Fruit fly (Drosophila melanogaster) S2 (cell line): ENCODE results near the gene Lip4.

Experiments
- CG8478 ChIP-seq: fragments of >200 bp; optimal IDR thresholded peaks from 2 replicates; lab custom pipeline; 2018
- CTCF ChIP-seq, 2 experiments: fragments of >200 bp; optimal IDR thresholded peaks; 2 replicates each; lab custom pipeline; 2018

Gene Lip4

DNA sequence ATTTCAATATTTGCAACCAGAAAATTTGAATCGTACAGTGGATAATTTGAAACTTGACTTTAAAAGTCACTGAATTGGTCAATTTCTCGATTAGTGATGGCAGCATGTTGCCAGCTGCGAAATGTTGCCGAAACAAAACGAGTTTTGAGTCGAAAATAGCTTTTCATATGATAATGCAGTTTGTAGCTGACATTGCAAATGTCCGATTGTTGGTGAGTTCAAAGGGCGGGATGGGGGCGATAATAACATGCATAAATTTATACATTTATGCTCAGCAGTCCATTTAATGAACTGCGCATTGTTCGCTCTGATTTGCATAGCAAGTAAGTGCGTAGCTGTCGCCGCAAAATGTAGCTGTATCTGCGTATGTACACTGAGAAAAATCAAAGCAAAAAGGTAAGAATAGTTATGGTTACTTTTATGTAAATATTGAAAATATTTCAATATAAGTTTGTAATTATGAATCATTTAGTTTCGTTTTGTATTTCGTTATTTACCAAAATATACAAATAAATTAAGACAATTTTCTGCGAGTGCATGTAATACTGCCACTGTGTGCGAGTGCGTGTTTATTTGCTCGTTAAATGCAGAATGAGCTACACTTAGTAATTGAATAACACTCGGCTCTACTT lies at the start of gene Lip4:
Gene Lip4 (plus strand): TSS at position 620 of the 632 bp plus-strand sequence.
- no peak for TF ChIP-seq CTCF (optimal IDR thresholded peaks at IDR 0.05; lab: Kevin White, UChicago)
- TF ChIP-seq CG8478 (lab: Kevin White, UChicago) = no peak

DNA sequence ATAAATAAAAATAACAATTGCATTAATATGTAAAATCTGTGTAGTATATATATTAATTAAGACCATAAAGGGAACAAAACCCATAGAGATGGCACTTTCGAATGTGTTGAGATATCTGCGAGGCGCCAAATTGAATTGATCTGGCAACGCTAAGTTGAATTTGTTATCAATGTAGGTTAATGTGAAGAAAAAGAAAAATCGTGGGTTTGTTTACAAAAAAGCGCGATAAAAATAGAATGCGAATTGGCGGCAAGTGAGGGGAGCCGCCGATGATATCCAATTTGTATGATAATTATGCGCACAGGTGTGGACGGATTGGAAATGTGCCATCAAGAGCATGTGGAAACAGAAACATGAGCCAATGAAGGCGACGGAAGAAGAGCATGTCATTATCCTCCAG lies 47.5 kb upstream of the Lip4 start:
- TF ChIP-seq CTCF (optimal IDR thresholded peaks at IDR 0.05; lab: Kevin White, UChicago) (no peak), CG8478 (lab: Kevin White, UChicago) (no peak)

DNA sequence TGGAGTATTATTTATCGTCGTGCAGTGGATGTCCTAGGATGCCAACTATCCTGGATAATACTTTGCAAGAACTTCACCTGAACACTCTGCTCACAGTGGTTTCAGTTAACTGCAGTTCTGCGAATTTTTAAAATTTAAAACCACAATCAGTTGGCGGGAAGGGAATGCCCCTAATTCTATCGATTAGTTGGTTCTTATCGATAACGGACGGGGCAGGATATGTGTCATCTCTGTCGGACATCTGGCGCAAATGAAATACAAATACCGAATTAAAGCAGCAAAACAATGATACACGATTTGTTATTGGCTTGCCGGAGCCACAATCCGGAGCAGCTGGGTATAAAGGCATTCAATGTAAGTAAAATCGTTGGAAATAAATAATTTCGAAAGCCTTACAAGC lies 44.3 kb upstream of the Lip4 start, which contains the start of gene Grip75:
Gene Grip75 (plus strand): TSS at position 223 of the 400 bp plus-strand sequence.
- TF ChIP-seq CG8478 (lab: Kevin White, UChicago) = no peak
- no peak for TF ChIP-seq CTCF (optimal IDR thresholded peaks at IDR 0.05; lab: Kevin White, UChicago)

DNA sequence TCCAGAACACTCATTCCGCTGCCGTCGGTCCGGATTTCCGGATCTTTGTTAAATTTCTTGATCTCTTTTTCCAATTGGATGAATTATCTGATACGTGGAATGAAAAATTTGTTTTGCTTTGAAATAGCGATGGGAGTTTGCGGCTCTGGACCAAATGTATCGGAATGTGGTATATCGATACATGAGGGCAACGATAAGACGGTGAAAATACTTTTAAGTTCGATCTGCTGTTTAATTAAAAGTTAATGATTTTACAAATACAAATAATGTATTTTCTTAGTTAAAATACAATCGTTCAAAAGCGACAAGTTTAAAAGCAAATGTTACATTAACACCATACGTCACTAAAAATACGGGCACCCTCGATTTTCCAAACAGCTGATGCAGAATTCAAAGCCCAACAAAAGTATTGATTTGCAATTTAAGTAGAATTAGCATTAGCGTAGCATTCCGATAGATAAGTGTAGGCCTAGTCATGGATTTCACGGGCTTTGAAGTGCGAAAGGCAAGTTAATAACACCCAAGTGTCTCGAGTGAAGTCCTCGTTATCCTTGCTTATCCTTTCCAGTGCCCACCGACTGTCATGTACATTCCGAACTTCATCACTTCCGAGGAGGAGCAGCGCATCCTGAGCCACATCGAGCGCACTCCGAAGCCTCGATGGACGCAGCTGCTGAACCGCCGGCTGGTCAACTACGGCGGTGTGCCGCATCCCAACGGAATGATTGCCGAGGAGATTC lies 38.7 kb upstream of the Lip4 start, which contains the start of the genes Cog4 and CG6144:
Gene Cog4 (minus strand): TSS at position 139 of the 740 bp plus-strand sequence.
Gene CG6144 (plus strand): TSS at position 211 of the 740 bp plus-strand sequence.
- no peak for TF ChIP-seq CG8478 (lab: Kevin White, UChicago)
- no peak for TF ChIP-seq CTCF (optimal IDR thresholded peaks at IDR 0.05; lab: Kevin White, UChicago)

DNA sequence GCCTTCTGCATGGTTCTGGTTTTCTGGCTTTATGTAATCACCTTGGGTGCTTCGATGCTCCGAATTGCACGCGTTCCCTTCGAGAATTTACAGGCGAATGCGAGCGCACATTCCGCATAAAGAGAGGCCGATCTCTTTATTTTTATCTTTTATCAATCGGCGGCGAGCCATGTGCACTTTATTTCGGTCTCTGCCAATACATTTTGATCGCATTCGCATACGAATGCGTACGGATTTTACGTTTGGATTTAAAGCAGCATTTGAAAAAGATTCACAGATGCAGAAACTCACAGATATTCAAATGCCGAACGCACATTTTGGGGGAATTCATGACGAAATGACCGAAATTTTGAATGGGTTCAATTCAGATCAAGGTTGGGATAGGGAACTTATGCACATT lies 36.0 kb upstream of the Lip4 start, which contains the start of gene CG13144:
Gene CG13144 (minus strand): TSS at position 101 of the 400 bp plus-strand sequence.
- no peak for TF ChIP-seq CTCF (optimal IDR thresholded peaks at IDR 0.05; lab: Kevin White, UChicago)
- TF ChIP-seq CG8478 (lab: Kevin White, UChicago) = no peak

DNA sequence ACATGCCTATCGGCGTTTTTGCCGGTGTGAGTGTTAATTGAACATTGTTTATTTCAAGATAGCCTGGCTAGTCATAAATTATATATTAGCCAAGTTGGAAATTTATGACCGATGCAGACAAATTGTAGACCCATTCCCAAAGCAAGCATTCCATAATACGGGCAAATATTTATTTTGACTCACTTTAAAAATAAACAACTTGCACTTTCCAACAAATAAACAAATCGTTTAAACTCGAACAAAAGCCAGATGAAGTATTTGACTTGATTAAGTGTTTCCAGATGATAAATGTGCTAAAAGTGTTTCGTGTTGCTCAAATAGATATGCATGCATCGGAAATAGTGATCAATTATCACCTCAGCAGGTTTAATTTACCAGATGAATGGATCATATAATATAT lies 31.9 kb upstream of the Lip4 start:
- no peak for TF ChIP-seq CTCF (optimal IDR thresholded peaks at IDR 0.05; lab: Kevin White, UChicago)
- no peak for TF ChIP-seq CG8478 (lab: Kevin White, UChicago)

DNA sequence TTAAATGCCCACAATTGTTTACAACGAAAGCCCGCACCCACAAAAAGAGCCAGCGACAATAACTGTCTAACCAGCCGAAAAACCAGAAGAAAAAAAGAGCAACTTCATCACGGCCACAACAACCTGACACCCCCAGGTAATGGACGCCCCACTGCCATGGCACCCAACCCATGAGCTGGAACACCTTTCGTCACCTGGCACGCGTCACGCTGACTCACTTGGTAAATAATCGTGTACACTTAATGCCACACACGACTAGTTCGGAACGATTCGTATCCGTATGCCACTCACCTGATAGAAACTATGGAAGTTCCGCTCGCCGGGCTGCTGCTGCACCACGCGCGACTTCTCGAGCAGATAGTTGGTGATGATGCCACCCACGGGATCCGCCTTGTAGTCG lies 31.0 kb upstream of the Lip4 start:
- TF ChIP-seq CTCF (optimal IDR thresholded peaks at IDR 0.05; lab: Kevin White, UChicago) = no peak
- TF ChIP-seq CG8478 (lab: Kevin White, UChicago) = no peak

DNA sequence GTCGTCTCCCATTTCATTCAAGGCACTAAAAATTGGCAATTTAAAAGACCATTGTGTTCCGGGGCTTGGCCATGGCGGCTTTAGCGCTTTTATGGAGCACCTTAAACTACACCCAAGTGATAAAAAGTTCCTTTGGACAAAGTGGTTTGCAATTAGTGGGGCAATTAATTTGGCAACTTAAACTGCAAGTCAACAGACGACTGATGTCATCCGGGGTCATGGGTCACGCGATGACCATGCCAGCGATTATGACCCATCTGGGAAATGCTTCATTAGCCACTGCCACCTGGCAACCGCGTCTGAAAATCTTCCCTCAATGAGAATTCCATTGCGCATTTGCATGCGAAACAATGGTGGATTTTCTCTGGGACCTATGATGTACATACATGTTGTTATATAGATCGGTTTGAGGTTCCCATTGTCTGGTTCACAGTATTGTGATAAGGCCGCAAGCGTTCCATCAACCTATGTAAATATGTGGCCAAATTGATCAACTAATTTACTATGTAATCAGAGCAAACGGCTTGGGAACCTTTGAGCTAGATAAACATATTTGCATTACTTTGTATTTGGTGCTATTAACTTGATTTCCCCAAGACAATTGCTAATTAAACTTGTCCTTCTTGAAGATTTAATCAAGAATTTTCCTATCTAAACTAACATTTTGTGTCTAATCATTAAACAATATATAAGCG lies 30.1 kb upstream of the Lip4 start:
- TF ChIP-seq CG8478 (lab: Kevin White, UChicago) = no peak
- TF ChIP-seq CTCF (optimal IDR thresholded peaks at IDR 0.05; lab: Kevin White, UChicago) = no peak

DNA sequence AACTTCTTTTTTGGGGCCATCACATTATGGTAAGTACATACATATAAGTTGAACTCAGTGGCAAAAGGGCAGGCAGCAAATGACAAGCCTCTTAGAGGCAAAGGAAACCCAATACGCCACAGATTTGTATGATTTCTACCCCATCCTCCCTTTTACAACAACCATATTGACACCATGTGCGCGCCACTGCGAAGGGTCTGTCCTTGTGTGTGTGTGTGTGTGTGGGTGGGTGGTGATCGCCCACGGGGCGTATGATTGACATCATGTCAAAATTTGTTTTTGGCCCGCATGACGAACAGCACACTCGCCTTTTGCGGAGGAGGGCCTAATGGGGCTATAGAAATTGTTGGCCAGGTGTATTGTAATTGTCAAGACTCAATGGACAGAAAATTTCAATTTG lies 27.8 kb upstream of the Lip4 start:
- TF ChIP-seq CTCF (optimal IDR thresholded peaks at IDR 0.05; lab: Kevin White, UChicago) (no peak), CG8478 (lab: Kevin White, UChicago) (no peak)

DNA sequence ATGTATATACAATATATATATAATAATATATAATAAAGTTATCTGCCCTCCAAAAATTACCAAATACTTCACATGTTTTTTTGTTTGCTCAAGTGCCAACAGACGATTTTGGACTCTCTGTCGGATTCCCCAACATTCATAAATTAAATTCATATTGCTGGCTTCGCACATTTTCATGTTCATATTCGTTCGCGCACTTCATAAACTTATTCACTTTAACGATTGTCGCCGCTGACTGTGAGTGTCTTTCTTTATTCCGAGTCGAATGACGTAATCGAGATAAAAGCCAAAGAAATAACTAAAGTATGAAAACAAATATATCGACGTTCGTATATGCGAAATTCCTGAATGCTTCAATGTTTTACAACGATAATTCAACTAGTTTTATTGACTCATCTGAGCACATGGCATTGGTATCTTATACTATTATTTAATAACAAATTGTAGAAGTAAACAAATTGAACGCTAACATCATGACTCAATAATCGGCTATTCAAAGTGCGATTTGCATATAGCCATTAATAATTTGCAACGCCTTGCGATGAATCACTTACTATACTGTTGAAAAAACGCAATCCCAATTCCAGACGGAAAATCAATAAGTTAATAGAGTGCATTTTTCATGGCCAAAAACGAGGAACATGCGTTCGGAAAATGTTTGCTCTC lies 26.9 kb upstream of the Lip4 start:
- TF ChIP-seq CG8478 (lab: Kevin White, UChicago) = no peak
- TF ChIP-seq CTCF (optimal IDR thresholded peaks at IDR 0.05; lab: Kevin White, UChicago) = no peak

DNA sequence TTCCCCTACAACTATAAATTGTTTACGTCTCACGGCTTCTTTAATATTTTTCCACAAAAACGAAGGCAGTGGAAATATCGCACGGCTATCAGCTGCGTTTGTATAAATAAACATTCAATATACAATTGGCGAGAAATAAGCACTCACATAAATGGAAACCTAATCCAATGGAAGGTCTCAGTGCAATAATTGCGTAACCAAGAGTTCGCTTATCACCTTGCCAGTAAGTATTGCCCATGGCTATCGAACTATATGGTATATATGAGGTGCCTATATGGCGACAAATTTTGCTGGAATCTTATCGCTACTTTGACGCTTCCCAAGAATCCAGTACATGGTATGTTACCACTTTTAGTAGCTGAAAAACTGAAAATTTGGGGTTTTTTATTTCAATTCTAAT lies 25.1 kb upstream of the Lip4 start:
- TF ChIP-seq CTCF (optimal IDR thresholded peaks at IDR 0.05; lab: Kevin White, UChicago) = no peak
- no peak for TF ChIP-seq CG8478 (lab: Kevin White, UChicago)

DNA sequence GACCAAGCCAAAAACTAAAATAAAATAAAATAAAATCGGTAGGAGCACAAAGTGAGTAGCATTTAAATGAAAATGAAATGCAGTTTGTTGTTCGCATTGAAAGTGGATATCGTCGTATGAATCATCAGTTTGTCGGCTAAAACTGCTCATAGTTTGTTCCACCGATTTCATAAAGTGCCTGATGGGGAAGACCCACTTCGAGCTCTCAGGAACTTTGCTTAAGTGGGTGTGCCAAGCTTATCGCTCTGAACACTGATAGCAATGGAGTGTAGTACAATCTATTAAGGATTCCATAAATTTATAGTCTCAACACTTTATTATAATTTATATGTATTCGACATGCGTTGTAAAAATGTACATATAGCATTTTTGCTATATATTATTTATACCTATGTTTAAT lies 24.5 kb upstream of the Lip4 start:
- no peak for TF ChIP-seq CG8478 (lab: Kevin White, UChicago)
- no peak for TF ChIP-seq CTCF (optimal IDR thresholded peaks at IDR 0.05; lab: Kevin White, UChicago)

DNA sequence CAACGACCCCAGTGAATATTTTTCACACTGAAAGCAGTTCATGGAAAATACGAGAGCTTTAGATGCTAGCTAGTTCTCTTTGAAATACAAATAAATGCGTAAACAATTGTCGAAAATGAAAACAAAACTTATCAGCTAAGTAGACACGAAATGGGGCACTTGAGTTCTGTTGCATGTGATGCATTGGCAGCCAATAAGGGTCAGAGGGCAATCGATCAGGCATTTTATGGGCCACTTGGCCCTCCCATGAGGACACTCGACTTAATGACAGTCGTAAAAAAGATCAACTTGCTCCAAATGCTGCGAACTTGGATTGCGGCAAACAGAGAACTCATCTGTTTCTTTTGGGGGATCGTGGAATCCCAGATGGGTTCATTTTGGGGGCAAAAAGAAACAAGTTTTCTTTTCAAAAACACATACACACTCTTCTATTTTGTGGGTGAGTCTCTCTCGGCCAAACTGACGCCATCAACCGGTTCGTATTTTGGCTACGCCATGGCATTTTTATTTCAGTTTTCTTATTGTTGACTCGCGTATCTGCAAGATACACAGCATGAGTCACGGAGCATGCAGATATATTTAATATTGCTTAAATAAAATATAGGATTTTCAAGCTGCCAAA lies 23.9 kb upstream of the Lip4 start:
- TF ChIP-seq CG8478 (lab: Kevin White, UChicago) (no peak), CTCF (optimal IDR thresholded peaks at IDR 0.05; lab: Kevin White, UChicago) (no peak)

DNA sequence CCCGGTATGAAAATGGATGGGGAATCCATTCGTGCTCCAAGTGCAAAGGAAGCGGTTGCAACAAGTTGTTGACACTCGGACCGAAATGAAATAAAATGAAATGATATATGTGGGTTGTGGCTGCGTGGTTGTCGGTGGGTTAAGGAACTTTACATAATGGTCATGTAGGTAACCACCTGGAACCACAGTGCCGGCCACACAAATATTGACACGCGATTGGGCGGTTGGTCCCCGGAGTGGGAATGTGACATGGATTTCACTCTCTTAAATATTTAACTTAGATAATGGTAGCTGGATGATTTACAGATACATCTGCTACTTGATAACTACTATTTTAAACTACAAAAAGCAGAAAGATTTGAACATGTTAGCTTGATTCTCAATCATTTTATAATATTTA lies 22.5 kb upstream of the Lip4 start:
- TF ChIP-seq CG8478 (lab: Kevin White, UChicago) (no peak), CTCF (optimal IDR thresholded peaks at IDR 0.05; lab: Kevin White, UChicago) (no peak)
